Worm (Caenorhabditis elegans): Measurements from ENCODE around the gene ptr-4.

- TF ChIP-seq him-1 (tag; optimal IDR thresholded peaks at IDR 0.05) (no peak), dao-5 (tag; optimal IDR thresholded peaks at IDR 0.05) (no peak), W03F9.2 (tag; optimal IDR thresholded peaks at IDR 0.05) (no peak)
Observed at ce11 chrX:6029075-6029474, 36.7 kb downstream of the ptr-4 start.

Data from whole organism, L4/young adult.